Worm (Caenorhabditis elegans) whole organism, L2 larva: ENCODE measurements around the gene F21C10.11.

ENCODE experiments used
- C34F6.9 ChIP-seq: fragments of 150-350 bp; optimal IDR thresholded peaks from 2 replicates; lab custom pipeline; 2014; ENCODE audit warnings: missing biosample characterization, missing genetic modification characterization
- F13H6.1 ChIP-seq: sonication (generic microtip); optimal IDR thresholded peaks from 2 replicates; lab custom pipeline; 2016; ENCODE audit warnings: missing genetic modification characterization, missing compliant biosample characterization
- Y55F3AM.14 ChIP-seq: fragments of 200-800 bp; sonication (Bioruptor generic); optimal IDR thresholded peaks from 2 replicates; lab custom pipeline; 2018; ENCODE audit warnings: mild to moderate bottlenecking, missing genetic modification characterization, missing compliant biosample characterization
- ZK546.5 ChIP-seq: sonication (generic microtip); optimal IDR thresholded peaks from 2 replicates; lab custom pipeline; 2017; ENCODE audit warnings: missing biosample characterization, missing genetic modification characterization
- alr-1 ChIP-seq: fragments of 150-350 bp; optimal IDR thresholded peaks from 2 replicates; lab custom pipeline; 2014; ENCODE audit warnings: missing biosample characterization, missing genetic modification characterization
- aly-2 ChIP-seq: fragments of 150-350 bp; optimal IDR thresholded peaks from 2 replicates; lab custom pipeline; 2014; ENCODE audit warnings: missing biosample characterization, missing genetic modification characterization
- ama-1 ChIP-seq: fragments of 150-350 bp; optimal IDR thresholded peaks from 2 replicates; lab custom pipeline; 2018; ENCODE audit warnings: inconsistent platforms
- blmp-1 ChIP-seq: sonication (generic microtip); optimal IDR thresholded peaks from 2 replicates; lab custom pipeline; 2017; ENCODE audit warnings: missing genetic modification characterization, mild to moderate bottlenecking, missing compliant biosample characterization, antibody characterized with exemption, moderate library complexity; ENCODE audit not compliant: insufficient read depth
- ceh-16 ChIP-seq: fragments of 150-350 bp; optimal IDR thresholded peaks from 2 replicates; lab custom pipeline; 2014; ENCODE audit warnings: missing biosample characterization, missing genetic modification characterization
- ceh-82 ChIP-seq: fragments of 150-350 bp; optimal IDR thresholded peaks from 2 replicates; lab custom pipeline; 2014; ENCODE audit warnings: missing biosample characterization, missing genetic modification characterization
- crh-2 ChIP-seq: sonication (generic microtip); optimal IDR thresholded peaks from 2 replicates; lab custom pipeline; 2017; ENCODE audit warnings: missing biosample characterization, missing genetic modification characterization
- dmd-4 ChIP-seq: sonication (generic microtip); optimal IDR thresholded peaks from 2 replicates; lab custom pipeline; 2017; ENCODE audit warnings: missing biosample characterization, missing genetic modification characterization
- egl-27 ChIP-seq: sonication (generic microtip); optimal IDR thresholded peaks from 3 replicates; lab custom pipeline; 2017; ENCODE audit warnings: missing biosample characterization, missing genetic modification reagents, missing genetic modification characterization
- elt-1 ChIP-seq: fragments of 150-350 bp; optimal IDR thresholded peaks from 2 replicates; lab custom pipeline; 2014; ENCODE audit warnings: missing biosample characterization, missing genetic modification characterization
- elt-3 ChIP-seq: sonication (generic microtip); optimal IDR thresholded peaks from 2 replicates; lab custom pipeline; 2017; ENCODE audit warnings: missing biosample characterization, missing genetic modification characterization
- fos-1 ChIP-seq: fragments of 150-350 bp; optimal IDR thresholded peaks from 2 replicates; lab custom pipeline; 2014; ENCODE audit warnings: missing biosample characterization, missing genetic modification characterization
- gmeb-1 ChIP-seq: fragments of 150-350 bp; optimal IDR thresholded peaks from 2 replicates; lab custom pipeline; 2014; ENCODE audit warnings: missing biosample characterization, missing genetic modification characterization
- lin-11 ChIP-seq: fragments of 150-350 bp; sonication (generic microtip); optimal IDR thresholded peaks from 2 replicates; lab custom pipeline; 2014; ENCODE audit warnings: missing biosample characterization, missing genetic modification characterization, inconsistent platforms, mixed read lengths
- lin-13 ChIP-seq: fragments of 150-350 bp; optimal IDR thresholded peaks from 2 replicates; lab custom pipeline; 2014; ENCODE audit warnings: missing biosample characterization, missing genetic modification reagents, missing genetic modification characterization
- lsy-2 ChIP-seq, 2 experiments: fragments of 150-350 bp in 1 of 2; sonication (generic microtip) in 1 of 2; optimal IDR thresholded peaks; 2 replicates each; lab custom pipeline; 2014 to 2017; ENCODE audit warnings: missing biosample characterization in 2 of 2, missing genetic modification characterization in 2 of 2
- mab-5 ChIP-seq: fragments of 150-350 bp; optimal IDR thresholded peaks from 2 replicates; lab custom pipeline; 2014; ENCODE audit warnings: missing biosample characterization, missing genetic modification characterization
- mbf-1 ChIP-seq: sonication (generic microtip); optimal IDR thresholded peaks from 2 replicates; lab custom pipeline; 2017; ENCODE audit warnings: missing biosample characterization, missing genetic modification characterization
- mdl-1 ChIP-seq, 2 experiments: fragments of 150-350 bp in 1 of 2; sonication (generic microtip) in 1 of 2; optimal IDR thresholded peaks; 2 replicates each; lab custom pipeline; 2017; ENCODE audit warnings: missing biosample characterization in 2 of 2, missing genetic modification characterization in 2 of 2
- nhr-11 ChIP-seq: fragments of 150-350 bp; optimal IDR thresholded peaks from 2 replicates; lab custom pipeline; 2014; ENCODE audit warnings: missing biosample characterization, missing genetic modification characterization
- nhr-129 ChIP-seq: fragments of 150-350 bp; optimal IDR thresholded peaks from 2 replicates; lab custom pipeline; 2014; ENCODE audit warnings: missing biosample characterization, missing genetic modification characterization
- nhr-21 ChIP-seq: fragments of 150-350 bp; optimal IDR thresholded peaks from 2 replicates; lab custom pipeline; 2014; ENCODE audit warnings: missing biosample characterization, missing genetic modification characterization
- nhr-23 ChIP-seq: fragments of 150-350 bp; optimal IDR thresholded peaks from 2 replicates; lab custom pipeline; 2014; ENCODE audit warnings: missing biosample characterization, missing genetic modification reagents, missing genetic modification characterization
- nhr-25 ChIP-seq: fragments of 150-350 bp; sonication (generic microtip); optimal IDR thresholded peaks from 3 replicates; lab custom pipeline; 2014; ENCODE audit warnings: missing biosample characterization, missing genetic modification characterization
- nhr-6 ChIP-seq: fragments of 150-350 bp; optimal IDR thresholded peaks from 2 replicates; lab custom pipeline; 2014; ENCODE audit warnings: missing biosample characterization, missing genetic modification characterization
- peb-1 ChIP-seq: fragments of 150-350 bp; optimal IDR thresholded peaks from 2 replicates; lab custom pipeline; 2014; ENCODE audit warnings: missing biosample characterization, missing genetic modification characterization
- sem-4 ChIP-seq: fragments of 150-350 bp; optimal IDR thresholded peaks from 2 replicates; lab custom pipeline; 2014; ENCODE audit warnings: missing biosample characterization, missing genetic modification reagents, missing genetic modification characterization
- skn-1 ChIP-seq: sonication (generic microtip); optimal IDR thresholded peaks from 2 replicates; lab custom pipeline; 2017; ENCODE audit warnings: missing biosample characterization, missing genetic modification characterization
- sma-3 ChIP-seq: sonication (generic microtip); optimal IDR thresholded peaks from 2 replicates; lab custom pipeline; 2016; ENCODE audit warnings: missing genetic modification reagents, missing genetic modification characterization, missing compliant biosample characterization
- sma-9 ChIP-seq, 2 experiments: fragments of 150-350 bp in 1 of 2; sonication (generic microtip) in 1 of 2; optimal IDR thresholded peaks; 2 replicates each; lab custom pipeline; 2014 to 2016; ENCODE audit warnings: missing genetic modification characterization in 2 of 2, mild to moderate bottlenecking in 1 of 2, missing biosample characterization in 1 of 2, missing compliant biosample characterization in 1 of 2, missing genetic modification reagents in 1 of 2, moderate library complexity in 1 of 2
- snpc-4 ChIP-seq: fragments of 150-350 bp; optimal IDR thresholded peaks from 2 replicates; lab custom pipeline; 2014; ENCODE audit warnings: missing biosample characterization, missing genetic modification characterization
- unc-55 ChIP-seq: fragments of 150-350 bp; sonication (generic microtip); optimal IDR thresholded peaks from 3 replicates; lab custom pipeline; 2014; ENCODE audit warnings: missing biosample characterization, missing genetic modification reagents, missing genetic modification characterization
- unc-62 ChIP-seq: fragments of 150-350 bp; optimal IDR thresholded peaks from 2 replicates; lab custom pipeline; 2014; ENCODE audit warnings: missing biosample characterization, missing genetic modification reagents, missing genetic modification characterization
- zag-1 ChIP-seq: fragments of 150-350 bp; optimal IDR thresholded peaks from 2 replicates; lab custom pipeline; 2014; ENCODE audit warnings: missing biosample characterization, missing genetic modification characterization
- ztf-1 ChIP-seq: fragments of 200-800 bp; sonication (Bioruptor generic); conservative IDR thresholded peaks from 2 replicates; pipeline ENCODE4 v1.3.6; 2022; ENCODE audit warnings: missing genetic modification characterization, missing compliant biosample characterization
- ztf-11 ChIP-seq: sonication (generic microtip); optimal IDR thresholded peaks from 2 replicates; lab custom pipeline; 2017; ENCODE audit warnings: missing biosample characterization, missing genetic modification characterization
- ztf-4 ChIP-seq: fragments of 150-350 bp; optimal IDR thresholded peaks from 2 replicates; lab custom pipeline; 2014; ENCODE audit warnings: missing biosample characterization, missing genetic modification characterization

Gene F21C10.11

DNA sequence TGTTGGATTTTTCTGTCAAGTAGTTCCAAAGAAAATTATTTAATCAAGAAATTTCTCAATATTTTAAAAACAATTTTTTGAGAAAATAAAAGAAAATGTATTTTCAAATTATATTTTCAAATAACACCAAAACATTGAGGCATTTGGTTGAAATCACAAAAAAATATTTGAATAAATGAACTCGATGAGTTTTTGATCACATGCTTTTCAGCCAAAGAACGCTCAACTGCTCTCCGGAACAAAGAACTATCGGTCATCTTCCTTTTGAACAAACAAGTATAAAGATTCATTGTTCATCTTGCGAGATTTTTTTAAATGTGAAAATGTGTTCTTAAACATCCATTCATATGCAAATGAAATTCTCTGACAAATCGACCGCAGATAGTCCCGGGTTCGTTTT, 28.3 kb upstream of the F21C10.11 start:
- TF ChIP-seq mbf-1 (tag; lab: Kevin White, UChicago): no peak
- TF ChIP-seq C34F6.9: peak; percentile 20
- TF ChIP-seq Y55F3AM.14 (GFP tag; lab: Kevin White, UChicago): no peak
- peak; percentile 13 for TF ChIP-seq crh-2 (tag; lab: Kevin White, UChicago)
- peak in 1 of 2 experiments; percentile 5 for TF ChIP-seq lsy-2 (tag; optimal IDR thresholded peaks at IDR 0.05; lab: Kevin White, UChicago)
- TF ChIP-seq elt-3: no peak
- TF ChIP-seq nhr-23 (tag; lab: Kevin White, UChicago): no peak
- TF ChIP-seq sma-9 (GFP tag; optimal IDR thresholded peaks at IDR 0.05; lab: Kevin White, UChicago): peak; percentile 43
- TF ChIP-seq sma-9 (tag; optimal IDR thresholded peaks at IDR 0.05; lab: Kevin White, UChicago): no peak
- no peak for TF ChIP-seq ztf-11 (tag; lab: Kevin White, UChicago)

ce11 chrV:9095613-9096317, 27.5 kb upstream of the F21C10.11 start, which contains the start of gene F21C10.10:
Gene F21C10.10 (plus strand): TSS chrV:9096267.
- peak; percentile 85 for TF ChIP-seq nhr-6 (tag; lab: Kevin White, UChicago)
- TF ChIP-seq mab-5: peak; percentile 17
- TF ChIP-seq C34F6.9: peak; percentile 86
- TF ChIP-seq Y55F3AM.14 (GFP tag; lab: Kevin White, UChicago): peak; percentile 88
- TF ChIP-seq F13H6.1 (tag; lab: Kevin White, UChicago): peak; percentile 96
- TF ChIP-seq crh-2 (tag; lab: Kevin White, UChicago): peak; percentile 88
- TF ChIP-seq aly-2 (tag; lab: Kevin White, UChicago): no peak
- TF ChIP-seq nhr-11: no peak
- TF ChIP-seq skn-1 (tag; lab: Kevin White, UChicago): no peak
- peak; percentile 88 for TF ChIP-seq nhr-129 (tag; lab: Kevin White, UChicago)
- TF ChIP-seq ztf-4: peak; percentile 86
- peak; percentile 68 for TF ChIP-seq snpc-4 (tag; lab: Kevin White, UChicago)
- peak; percentile 73 for TF ChIP-seq lin-13
- no peak for TF ChIP-seq unc-62
- peak; percentile 29 for TF ChIP-seq unc-55 (GFP tag; lab: Kevin White, UChicago)
- TF ChIP-seq nhr-21 (tag; lab: Kevin White, UChicago): peak; percentile 96
- peak; percentile 70 for TF ChIP-seq fos-1 (tag; lab: Kevin White, UChicago)
- TF ChIP-seq sma-9 (GFP tag; optimal IDR thresholded peaks at IDR 0.05; lab: Kevin White, UChicago): peak; percentile 99
- TF ChIP-seq sma-9 (tag; optimal IDR thresholded peaks at IDR 0.05; lab: Kevin White, UChicago): peak; percentile 34
- TF ChIP-seq egl-27 (tag; lab: Kevin White, UChicago): peak; percentile 85
- TF ChIP-seq nhr-25 (tag; lab: Kevin White, UChicago): peak; percentile 97
- no peak for TF ChIP-seq alr-1
- peak; percentile 72 for TF ChIP-seq blmp-1
- TF ChIP-seq gmeb-1 (tag; lab: Kevin White, UChicago): peak; percentile 73
- peak; percentile 93 for TF ChIP-seq sma-3 (GFP tag; lab: Kevin White, UChicago)
- no peak for TF ChIP-seq elt-3
- peak; percentile 63 to 89 for TF ChIP-seq mdl-1 (tag; optimal IDR thresholded peaks at IDR 0.05; lab: Kevin White, UChicago)
- TF ChIP-seq sem-4: peak; percentile 77
- TF ChIP-seq lsy-2 (tag; optimal IDR thresholded peaks at IDR 0.05; lab: Kevin White, UChicago): peak in 1 of 2 experiments; percentile 85
- TF ChIP-seq, all 48 proteins: peak for 22

DNA sequence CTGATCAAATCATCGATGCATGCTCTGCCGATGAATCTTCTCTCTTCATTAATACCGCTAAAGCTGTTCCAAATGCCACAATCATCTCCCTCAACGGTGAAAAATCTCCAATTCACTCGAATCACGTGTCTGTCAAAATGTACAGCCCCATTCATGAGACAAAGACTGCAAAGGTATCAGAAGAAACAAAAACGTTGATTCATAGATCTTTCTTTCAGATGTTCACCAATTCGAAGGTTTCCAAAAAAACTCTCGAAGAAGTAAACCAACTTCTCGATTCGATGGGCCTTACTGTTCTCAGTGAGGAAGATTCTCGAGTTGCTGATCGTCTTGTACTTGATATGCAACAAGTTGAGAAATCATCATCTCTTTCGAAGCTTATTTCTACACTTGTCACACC, 26.6 kb upstream of the F21C10.11 start:
- no peak for TF ChIP-seq ceh-16
- no peak for TF ChIP-seq zag-1
- no peak for TF ChIP-seq sma-9 (GFP tag; optimal IDR thresholded peaks at IDR 0.05; lab: Kevin White, UChicago)
- TF ChIP-seq sma-9 (tag; optimal IDR thresholded peaks at IDR 0.05; lab: Kevin White, UChicago): no peak
- no peak for TF ChIP-seq elt-3
- TF ChIP-seq lin-11: no peak
- no peak for TF ChIP-seq ama-1
- TF ChIP-seq nhr-11: no peak
- no peak for TF ChIP-seq dmd-4 (tag; lab: Kevin White, UChicago)
- TF ChIP-seq C34F6.9: no peak
- no peak for TF ChIP-seq ceh-82 (tag; lab: Kevin White, UChicago)
- TF ChIP-seq ztf-11 (tag; lab: Kevin White, UChicago): no peak
- no peak for TF ChIP-seq elt-1 (tag; lab: Kevin White, UChicago)
- TF ChIP-seq lin-13: no peak
- TF ChIP-seq aly-2 (tag; lab: Kevin White, UChicago): no peak
- TF ChIP-seq peb-1: no peak
- TF ChIP-seq ztf-1: no peak
- no peak for TF ChIP-seq nhr-23 (tag; lab: Kevin White, UChicago)
- no peak for TF ChIP-seq ZK546.5 (tag; lab: Kevin White, UChicago)
- TF ChIP-seq unc-62: no peak
- TF ChIP-seq F13H6.1 (tag; lab: Kevin White, UChicago): no peak
- TF ChIP-seq, all 48 proteins: peak for 0
